Worm (Caenorhabditis elegans) whole organism, L3 larva: ENCODE measurements around the gene Y67D8B.5.

Source experiments
- R02D3.7 ChIP-seq: fragments of 150-350 bp; optimal IDR thresholded peaks from 2 replicates; lab custom pipeline; 2014; ENCODE audit warnings: missing biosample characterization, missing genetic modification characterization
- ZK546.5 ChIP-seq: sonication (generic microtip); optimal IDR thresholded peaks from 2 replicates; lab custom pipeline; 2017; ENCODE audit warnings: missing biosample characterization, missing genetic modification characterization
- aly-2 ChIP-seq: fragments of 150-350 bp; optimal IDR thresholded peaks from 2 replicates; lab custom pipeline; 2014; ENCODE audit warnings: missing biosample characterization, missing genetic modification characterization
- ama-1 ChIP-seq: fragments of 150-350 bp; optimal IDR thresholded peaks from 2 replicates; lab custom pipeline; 2018
- ceh-16 ChIP-seq: sonication (generic microtip); optimal IDR thresholded peaks from 2 replicates; lab custom pipeline; 2017; ENCODE audit warnings: missing biosample characterization, missing genetic modification characterization
- ceh-28 ChIP-seq: fragments of 150-350 bp; optimal IDR thresholded peaks from 2 replicates; lab custom pipeline; 2014; ENCODE audit warnings: missing biosample characterization, missing genetic modification reagents, missing genetic modification characterization
- ceh-82 ChIP-seq: fragments of 150-350 bp; optimal IDR thresholded peaks from 2 replicates; lab custom pipeline; 2014; ENCODE audit warnings: missing biosample characterization, missing genetic modification characterization
- ceh-9 ChIP-seq: sonication (generic microtip); optimal IDR thresholded peaks from 2 replicates; lab custom pipeline; 2018; ENCODE audit warnings: missing biosample characterization, missing genetic modification characterization
- daf-12 ChIP-seq: fragments of 150-350 bp; optimal IDR thresholded peaks from 2 replicates; lab custom pipeline; 2014; ENCODE audit warnings: missing biosample characterization, missing genetic modification reagents, missing genetic modification characterization
- egl-27 ChIP-seq: sonication (generic microtip); optimal IDR thresholded peaks from 4 replicates; lab custom pipeline; 2017; ENCODE audit warnings: missing biosample characterization, missing genetic modification reagents, missing genetic modification characterization
- egl-5 ChIP-seq: fragments of 150-350 bp; optimal IDR thresholded peaks from 2 replicates; lab custom pipeline; 2017; ENCODE audit warnings: missing biosample characterization, missing genetic modification reagents, missing genetic modification characterization, inconsistent platforms
- elt-1 ChIP-seq: fragments of 150-350 bp; optimal IDR thresholded peaks from 2 replicates; lab custom pipeline; 2014; ENCODE audit warnings: missing biosample characterization, missing genetic modification characterization
- elt-2 ChIP-seq: sonication (generic microtip); optimal IDR thresholded peaks from 2 replicates; lab custom pipeline; 2016; ENCODE audit warnings: missing genetic modification reagents, mild to moderate bottlenecking, missing genetic modification characterization, missing compliant biosample characterization
- elt-3 ChIP-seq, 3 experiments: fragments of 150-350 bp in 1 of 3; sonication (generic microtip) in 2 of 3; optimal IDR thresholded peaks; 2 replicates in 2 of 3; 4 replicates in 1 of 3; lab custom pipeline; 2014 to 2017; ENCODE audit warnings: missing biosample characterization in 3 of 3, missing genetic modification characterization in 3 of 3
- eor-1 ChIP-seq, 2 experiments: fragments of 150-350 bp; optimal IDR thresholded peaks; 2 replicates each; lab custom pipeline; 2014 to 2018; ENCODE audit warnings: missing biosample characterization in 2 of 2, missing genetic modification characterization in 2 of 2
- fkh-10 ChIP-seq: sonication (generic microtip); optimal IDR thresholded peaks from 2 replicates; lab custom pipeline; 2017; ENCODE audit warnings: missing biosample characterization, missing genetic modification reagents, missing genetic modification characterization
- fkh-2 ChIP-seq: fragments of 150-350 bp; optimal IDR thresholded peaks from 2 replicates; lab custom pipeline; 2014; ENCODE audit warnings: missing biosample characterization, missing genetic modification reagents, missing genetic modification characterization
- fos-1 ChIP-seq: fragments of 150-350 bp; optimal IDR thresholded peaks from 2 replicates; lab custom pipeline; 2014; ENCODE audit warnings: missing biosample characterization, missing genetic modification characterization
- hmg-11 ChIP-seq: sonication (generic microtip); optimal IDR thresholded peaks from 2 replicates; lab custom pipeline; 2016; ENCODE audit warnings: missing genetic modification characterization, missing compliant biosample characterization
- jun-1 ChIP-seq: fragments of 150-350 bp; optimal IDR thresholded peaks from 2 replicates; lab custom pipeline; 2014; ENCODE audit warnings: missing biosample characterization, missing genetic modification reagents, missing genetic modification characterization
- lin-15B ChIP-seq: fragments of 150-350 bp; optimal IDR thresholded peaks from 2 replicates; lab custom pipeline; 2014; ENCODE audit warnings: missing biosample characterization, missing genetic modification characterization
- lin-39 ChIP-seq: fragments of 150-350 bp; optimal IDR thresholded peaks from 2 replicates; lab custom pipeline; 2018; ENCODE audit warnings: missing biosample characterization, missing genetic modification reagents, missing genetic modification characterization
- lsy-12 ChIP-seq: sonication (generic microtip); optimal IDR thresholded peaks from 2 replicates; lab custom pipeline; 2016; ENCODE audit warnings: mild to moderate bottlenecking, missing genetic modification characterization, missing compliant biosample characterization
- mdl-1 ChIP-seq: fragments of 150-350 bp; optimal IDR thresholded peaks from 2 replicates; lab custom pipeline; 2014; ENCODE audit warnings: missing biosample characterization, missing genetic modification characterization
- mml-1 ChIP-seq: fragments of 150-350 bp; sonication (generic microtip); optimal IDR thresholded peaks from 3 replicates; lab custom pipeline; 2014; ENCODE audit warnings: missing biosample characterization, missing genetic modification characterization
- nfya-1 ChIP-seq: sonication (generic microtip); optimal IDR thresholded peaks from 2 replicates; lab custom pipeline; 2017; ENCODE audit warnings: missing genetic modification characterization, mild to moderate bottlenecking, missing compliant biosample characterization, antibody characterized with exemption, moderate library complexity; ENCODE audit not compliant: insufficient read depth
- nhr-11 ChIP-seq: fragments of 150-350 bp; optimal IDR thresholded peaks from 2 replicates; lab custom pipeline; 2014; ENCODE audit warnings: missing biosample characterization, missing genetic modification characterization
- nhr-12 ChIP-seq: fragments of 150-350 bp; optimal IDR thresholded peaks from 2 replicates; lab custom pipeline; 2014; ENCODE audit warnings: missing biosample characterization, missing genetic modification characterization
- nhr-23 ChIP-seq: fragments of 150-350 bp; optimal IDR thresholded peaks from 2 replicates; lab custom pipeline; 2014; ENCODE audit warnings: missing biosample characterization, missing genetic modification reagents, missing genetic modification characterization
- nhr-237 ChIP-seq: fragments of 150-350 bp; optimal IDR thresholded peaks from 2 replicates; lab custom pipeline; 2014; ENCODE audit warnings: missing biosample characterization, missing genetic modification characterization
- nhr-25 ChIP-seq: sonication (generic microtip); optimal IDR thresholded peaks from 2 replicates; lab custom pipeline; 2017; ENCODE audit warnings: missing biosample characterization, missing genetic modification characterization
- nhr-28 ChIP-seq: fragments of 150-350 bp; optimal IDR thresholded peaks from 2 replicates; lab custom pipeline; 2014; ENCODE audit warnings: missing biosample characterization, missing genetic modification characterization
- nhr-43 ChIP-seq: sonication (generic microtip); optimal IDR thresholded peaks from 2 replicates; lab custom pipeline; 2016; ENCODE audit warnings: mild to moderate bottlenecking, missing genetic modification characterization, missing compliant biosample characterization; ENCODE audit not compliant: poor library complexity, severe bottlenecking
- nhr-67 ChIP-seq: fragments of 150-350 bp; optimal IDR thresholded peaks from 2 replicates; lab custom pipeline; 2014; ENCODE audit warnings: missing biosample characterization, missing genetic modification characterization
- nhr-76 ChIP-seq: fragments of 150-350 bp; sonication (generic microtip); optimal IDR thresholded peaks from 5 replicates; lab custom pipeline; 2014; ENCODE audit warnings: missing biosample characterization, missing genetic modification characterization
- nhr-77 ChIP-seq: fragments of 150-350 bp; optimal IDR thresholded peaks from 2 replicates; lab custom pipeline; 2014; ENCODE audit warnings: missing biosample characterization, missing genetic modification characterization
- pha-4 ChIP-seq: fragments of 150-350 bp; optimal IDR thresholded peaks from 2 replicates; lab custom pipeline; 2014; ENCODE audit warnings: missing biosample characterization, missing genetic modification reagents, missing genetic modification characterization
- pqm-1 ChIP-seq: fragments of 150-350 bp; optimal IDR thresholded peaks from 2 replicates; lab custom pipeline; 2017; ENCODE audit warnings: missing biosample characterization, missing genetic modification characterization, inconsistent platforms
- sea-2 ChIP-seq: fragments of 150-350 bp; sonication (generic microtip); optimal IDR thresholded peaks from 4 replicates; lab custom pipeline; 2014; ENCODE audit warnings: missing biosample characterization, missing genetic modification reagents, missing genetic modification characterization
- skn-1 ChIP-seq: fragments of 150-350 bp; optimal IDR thresholded peaks from 2 replicates; lab custom pipeline; 2014; ENCODE audit warnings: missing biosample characterization, missing genetic modification characterization
- snpc-4 ChIP-seq: fragments of 150-350 bp; optimal IDR thresholded peaks from 2 replicates; lab custom pipeline; 2014; ENCODE audit warnings: missing biosample characterization, missing genetic modification characterization
- tbx-2 ChIP-seq: sonication (generic microtip); optimal IDR thresholded peaks from 2 replicates; lab custom pipeline; 2016; ENCODE audit warnings: mild to moderate bottlenecking, missing genetic modification characterization, missing compliant biosample characterization
- unc-39 ChIP-seq: sonication (generic microtip); optimal IDR thresholded peaks from 4 replicates; lab custom pipeline; 2017; ENCODE audit warnings: missing biosample characterization, missing genetic modification characterization
- unc-62 ChIP-seq: fragments of 150-350 bp; sonication (generic microtip); optimal IDR thresholded peaks from 4 replicates; lab custom pipeline; 2014; ENCODE audit warnings: missing biosample characterization, missing genetic modification reagents, missing genetic modification characterization
- zag-1 ChIP-seq: fragments of 150-350 bp; optimal IDR thresholded peaks from 2 replicates; lab custom pipeline; 2014; ENCODE audit warnings: missing biosample characterization, missing genetic modification characterization
- ztf-11 ChIP-seq: fragments of 150-350 bp; optimal IDR thresholded peaks from 2 replicates; lab custom pipeline; 2014; ENCODE audit warnings: missing biosample characterization, missing genetic modification characterization
- ztf-4 ChIP-seq: fragments of 150-350 bp; optimal IDR thresholded peaks from 2 replicates; lab custom pipeline; 2014; ENCODE audit warnings: missing biosample characterization, missing genetic modification characterization

Gene Y67D8B.5

DNA sequence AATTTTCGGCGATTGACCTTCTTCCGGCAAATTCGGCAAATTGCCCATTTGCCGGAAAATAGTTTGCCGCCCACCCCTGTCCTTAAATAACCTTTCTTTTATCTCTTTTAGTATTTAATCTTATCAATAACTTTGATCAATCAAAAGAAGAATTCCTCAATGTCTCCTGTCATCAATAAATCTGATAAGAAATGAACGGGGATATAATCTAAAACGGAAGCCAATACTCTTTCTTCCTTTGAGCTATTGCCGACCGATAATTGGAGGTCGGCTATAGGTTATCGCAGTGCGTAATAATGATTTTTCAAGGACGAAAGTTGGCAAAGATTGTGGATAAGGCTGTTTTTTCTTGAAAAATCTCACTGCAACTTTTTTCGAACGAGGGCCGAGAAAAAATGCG lies 19.0 kb downstream of the Y67D8B.5 start:
- TF ChIP-seq ceh-9 (tag; lab: Kevin White, UChicago) (no peak), elt-1 (peak; percentile 46)

DNA sequence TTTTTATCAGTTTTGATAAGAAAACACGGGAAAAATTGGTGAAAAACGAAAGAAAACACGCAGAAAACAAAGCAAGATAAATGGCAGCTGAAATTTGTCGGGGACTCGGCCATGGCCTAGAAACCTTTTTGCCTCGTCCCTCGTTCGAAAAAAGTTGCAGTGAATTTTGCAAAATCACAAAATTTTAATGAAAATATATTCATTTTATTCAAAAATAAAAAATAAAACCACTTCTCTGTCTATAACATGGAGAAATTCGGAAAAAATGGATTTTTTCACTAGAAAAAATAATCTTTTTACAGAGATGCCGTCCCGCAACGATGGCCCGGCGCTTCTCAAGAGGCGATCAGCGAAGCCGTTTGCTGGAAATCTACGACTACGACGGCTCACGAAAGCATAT lies 20.0 kb downstream of the Y67D8B.5 start, which contains the start of gene Y67D8A.2:
TSS of gene Y67D8A.2 (plus strand) at position 301 of the 400 bp plus-strand sequence.
- TF ChIP-seq ZK546.5 (tag; lab: Kevin White, UChicago), result no peak
- no peak for TF ChIP-seq nhr-28 (tag; lab: Kevin White, UChicago)
- no peak for TF ChIP-seq ceh-82
- no peak for TF ChIP-seq fos-1 (tag; lab: Kevin White, UChicago)

DNA sequence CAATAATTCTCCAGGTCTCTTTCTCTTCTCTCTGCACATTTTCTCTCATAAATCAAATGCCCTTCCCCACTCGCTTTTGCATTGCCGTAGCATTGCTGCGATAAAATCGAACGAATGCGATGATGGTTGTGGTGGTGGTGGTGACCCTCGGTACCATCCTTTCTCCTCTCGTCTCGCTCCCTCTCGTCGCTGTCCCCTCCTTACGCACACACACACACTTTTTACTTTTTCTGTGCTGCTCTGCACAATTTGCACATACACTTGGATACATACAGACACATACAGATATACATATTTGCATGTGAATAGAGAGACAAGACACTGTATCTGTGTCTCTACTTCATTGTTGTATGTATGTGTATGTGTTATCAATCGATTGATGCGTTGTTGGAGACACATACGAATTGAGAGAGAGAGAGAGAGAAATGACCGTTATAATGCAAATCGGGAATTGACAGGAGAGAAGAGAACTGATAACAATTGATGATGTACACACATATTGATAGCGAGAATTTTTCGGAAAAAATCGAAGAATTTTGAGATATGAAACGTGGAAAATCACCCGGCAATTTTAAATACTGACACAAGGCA lies 25.5 kb downstream of the Y67D8B.5 start:
- TF ChIP-seq ztf-4 (tag; lab: Kevin White, UChicago), result no peak
- no peak for TF ChIP-seq lsy-12
- TF ChIP-seq unc-62 (GFP tag; lab: Kevin White, UChicago), result no peak
- TF ChIP-seq nfya-1, result peak; percentile 30
- TF ChIP-seq ceh-9 (tag; lab: Kevin White, UChicago), result no peak
- TF ChIP-seq mdl-1 (tag; lab: Kevin White, UChicago), result no peak
- no peak for TF ChIP-seq aly-2 (tag; lab: Kevin White, UChicago)
- TF ChIP-seq nhr-76 (tag; lab: Kevin White, UChicago), result no peak
- TF ChIP-seq nhr-23 (tag; lab: Kevin White, UChicago), result peak; percentile 73
- TF ChIP-seq fkh-10, result no peak
- TF ChIP-seq pha-4, result peak; percentile 90
- peak; percentile 99 for TF ChIP-seq pqm-1 (tag; lab: Kevin White, UChicago)
- no peak for TF ChIP-seq nhr-28 (tag; lab: Kevin White, UChicago)
- no peak for TF ChIP-seq daf-12 (tag; lab: Kevin White, UChicago)
- no peak for TF ChIP-seq mml-1 (tag; lab: Kevin White, UChicago)
- TF ChIP-seq nhr-43 (tag; lab: Kevin White, UChicago), result no peak
- TF ChIP-seq ceh-82, result no peak
- no peak for TF ChIP-seq nhr-237 (tag; lab: Kevin White, UChicago)
- peak; percentile 50 for TF ChIP-seq skn-1 (tag; lab: Kevin White, UChicago)
- TF ChIP-seq ceh-28, result peak; percentile 90
- TF ChIP-seq ZK546.5 (tag; lab: Kevin White, UChicago), result no peak
- TF ChIP-seq hmg-11, result peak; percentile 70
- no peak for TF ChIP-seq unc-39 (tag; lab: Kevin White, UChicago)
- TF ChIP-seq elt-3 (tag; optimal IDR thresholded peaks at IDR 0.05; lab: Kevin White, UChicago), result no peak
- TF ChIP-seq sea-2 (GFP tag; lab: Kevin White, UChicago), result no peak
- no peak for TF ChIP-seq ceh-16 (tag; lab: Kevin White, UChicago)
- TF ChIP-seq R02D3.7 (tag; lab: Kevin White, UChicago), result no peak
- peak; percentile 67 for TF ChIP-seq jun-1 (tag; lab: Kevin White, UChicago)
- TF ChIP-seq fkh-2, result no peak
- no peak for TF ChIP-seq fos-1 (tag; lab: Kevin White, UChicago)
- TF ChIP-seq egl-5 (tag; lab: Kevin White, UChicago), result no peak
- TF ChIP-seq nhr-25, result no peak
- TF ChIP-seq ztf-11 (tag; lab: Kevin White, UChicago), result no peak
- no peak for TF ChIP-seq elt-1
- TF ChIP-seq snpc-4 (tag; lab: Kevin White, UChicago), result peak; percentile 60
- TF ChIP-seq eor-1 (tag; optimal IDR thresholded peaks at IDR 0.05; lab: Kevin White, UChicago), result no peak
- TF ChIP-seq nhr-67 (tag; lab: Kevin White, UChicago), result no peak
- TF ChIP-seq elt-2 (tag; lab: Kevin White, UChicago), result peak; percentile 98
- no peak for TF ChIP-seq tbx-2 (tag; lab: Kevin White, UChicago)
- no peak for TF ChIP-seq nhr-11
- no peak for TF ChIP-seq lin-15B (tag; lab: Kevin White, UChicago)
- TF ChIP-seq zag-1 (tag; lab: Kevin White, UChicago), result no peak
- no peak for TF ChIP-seq nhr-12
- no peak for TF ChIP-seq egl-27 (tag; lab: Kevin White, UChicago)
- peak; percentile 27 for TF ChIP-seq lin-39
- no peak for TF ChIP-seq ama-1
- TF ChIP-seq nhr-77 (tag; lab: Kevin White, UChicago), result no peak
- TF ChIP-seq, all 47 proteins: peak for 11
